Fruit fly (Drosophila melanogaster) whole organism, embryonic: ENCODE measurements around the gene Or69a.
A peak's percentile ranks its signal among the peaks of the same experiment; 100 is the strongest.

ENCODE experiments used
- Ada2b ChIP-seq: fragments of 200-800 bp; sonication (Bioruptor generic); IDR thresholded peaks from 2 replicates; pipeline ENCODE4 v1.3.6; 2022; ENCODE audit warnings: missing biosample characterization, missing genetic modification characterization
- B-H2 ChIP-seq: fragments of 200-800 bp; sonication (Bioruptor generic); optimal IDR thresholded peaks from 2 replicates; lab custom pipeline; 2018; ENCODE audit warnings: missing biosample characterization, mild to moderate bottlenecking, missing genetic modification characterization
- C15 ChIP-seq: fragments of 200-800 bp; sonication (Bioruptor generic); IDR thresholded peaks from 3 replicates; pipeline ENCODE4 v1.3.6; 2022; ENCODE audit warnings: missing biosample characterization, missing genetic modification characterization
- CG10366 ChIP-seq: fragments of 200-800 bp; sonication (Bioruptor generic); IDR thresholded peaks from 2 replicates; pipeline ENCODE4 v1.3.6; 2022; ENCODE audit warnings: missing biosample characterization, missing genetic modification characterization
- CG11456 ChIP-seq: fragments of 200-800 bp; sonication (Bioruptor generic); IDR thresholded peaks from 3 replicates; pipeline ENCODE4 v1.3.6; 2022; ENCODE audit warnings: missing biosample characterization, missing genetic modification characterization
- CG12299 ChIP-seq: fragments of 200-800 bp; sonication (Bioruptor generic); optimal IDR thresholded peaks from 2 replicates; lab custom pipeline; 2018; ENCODE audit warnings: missing biosample characterization, mild to moderate bottlenecking, missing genetic modification characterization
- CG13287 ChIP-seq: fragments of 200-800 bp; sonication (Bioruptor generic); IDR thresholded peaks from 2 replicates; pipeline ENCODE4 v1.3.6; 2022; ENCODE audit warnings: missing biosample characterization, missing genetic modification characterization; ENCODE audit not compliant: partially characterized antibody
- CG15269 ChIP-seq: fragments of 200-800 bp; sonication (Bioruptor generic); optimal IDR thresholded peaks from 2 replicates; lab custom pipeline; 2018; ENCODE audit warnings: missing biosample characterization, mild to moderate bottlenecking, missing genetic modification characterization, moderate library complexity
- CG15479 ChIP-seq: fragments of 200-800 bp; sonication (Bioruptor generic); optimal IDR thresholded peaks from 3 replicates; lab custom pipeline; 2019; ENCODE audit warnings: missing biosample characterization, mild to moderate bottlenecking, missing genetic modification characterization, moderate library complexity
- CG16779 ChIP-seq: fragments of 200-800 bp; sonication (Bioruptor generic); IDR thresholded peaks from 2 replicates; pipeline ENCODE4 v1.3.6; 2022; ENCODE audit warnings: missing biosample characterization, missing genetic modification characterization
- CG17328 ChIP-seq: fragments of 200-800 bp; sonication (Bioruptor generic); IDR thresholded peaks from 2 replicates; pipeline ENCODE4 v1.3.6; 2022; ENCODE audit warnings: missing biosample characterization, missing genetic modification characterization
- CG1792 ChIP-seq: fragments of 200-800 bp; sonication (Bioruptor generic); optimal IDR thresholded peaks from 2 replicates; lab custom pipeline; 2016; ENCODE audit warnings: missing biosample characterization, missing genetic modification characterization
- CG32772 ChIP-seq: fragments of 200-800 bp; sonication (Bioruptor generic); IDR thresholded peaks from 2 replicates; pipeline ENCODE4 v1.3.6; 2022; ENCODE audit warnings: missing biosample characterization, missing genetic modification characterization
- CG7963 ChIP-seq: fragments of 200-800 bp; sonication (Bioruptor generic); IDR thresholded peaks from 3 replicates; pipeline ENCODE4 v1.3.6; 2022; ENCODE audit warnings: missing biosample characterization, missing genetic modification characterization; ENCODE audit not compliant: partially characterized antibody
- CG8944 ChIP-seq: fragments of 200-800 bp; sonication (Bioruptor generic); optimal IDR thresholded peaks from 3 replicates; lab custom pipeline; 2016; ENCODE audit warnings: missing biosample characterization, missing genetic modification characterization
- CG9437 ChIP-seq: fragments of 200-800 bp; sonication (Bioruptor generic); optimal IDR thresholded peaks from 2 replicates; lab custom pipeline; 2018; ENCODE audit warnings: missing biosample characterization, mild to moderate bottlenecking, missing genetic modification characterization
- CG9817 ChIP-seq: fragments of 200-800 bp; sonication (Bioruptor generic); optimal IDR thresholded peaks from 2 replicates; lab custom pipeline; 2018; ENCODE audit warnings: missing biosample characterization, mild to moderate bottlenecking, missing genetic modification characterization, moderate library complexity
- Dad ChIP-seq: fragments of 200-800 bp; sonication (Bioruptor generic); optimal IDR thresholded peaks from 3 replicates; lab custom pipeline; 2016; ENCODE audit warnings: missing biosample characterization, missing genetic modification characterization
- Dll ChIP-seq: fragments of 200-800 bp; sonication (Bioruptor generic); IDR thresholded peaks from 4 replicates; pipeline ENCODE4 v1.3.6; 2022; ENCODE audit warnings: missing biosample characterization, missing genetic modification characterization; ENCODE audit not compliant: partially characterized antibody
- Fer1 ChIP-seq: fragments of 200-800 bp; sonication (Bioruptor generic); optimal IDR thresholded peaks from 2 replicates; lab custom pipeline; 2017; ENCODE audit warnings: missing biosample characterization, mild to moderate bottlenecking, missing genetic modification characterization
- HmgD ChIP-seq: fragments of 200-800 bp; sonication (Bioruptor generic); optimal IDR thresholded peaks from 3 replicates; lab custom pipeline; 2016; ENCODE audit warnings: missing biosample characterization, missing genetic modification characterization
- Max ChIP-seq: fragments of 200-800 bp; sonication (Bioruptor generic); optimal IDR thresholded peaks from 2 replicates; lab custom pipeline; 2016; ENCODE audit warnings: missing biosample characterization, mild to moderate bottlenecking, missing genetic modification characterization
- Med ChIP-seq: fragments of 200-800 bp; sonication (Bioruptor generic); peaks from one replicate; lab custom pipeline; 2016; ENCODE audit warnings: missing biosample characterization, missing genetic modification characterization, mild to moderate bottlenecking, inconsistent platforms, moderate library complexity
- Myb ChIP-seq: fragments of 200-800 bp; sonication (Bioruptor generic); optimal IDR thresholded peaks from 2 replicates; lab custom pipeline; 2016; ENCODE audit warnings: missing biosample characterization, missing genetic modification characterization
- Side ChIP-seq: fragments of 200-800 bp; sonication (Bioruptor generic); optimal IDR thresholded peaks from 2 replicates; lab custom pipeline; 2016; ENCODE audit warnings: missing biosample characterization, missing genetic modification characterization
- Spps ChIP-seq: fragments of 200-800 bp; sonication (Bioruptor generic); optimal IDR thresholded peaks from 2 replicates; lab custom pipeline; 2018; ENCODE audit warnings: missing biosample characterization, mild to moderate bottlenecking, missing genetic modification characterization
- Sry-δ ChIP-seq: fragments of 200-800 bp; sonication (Bioruptor generic); optimal IDR thresholded peaks from 2 replicates; lab custom pipeline; 2016; ENCODE audit warnings: missing biosample characterization, missing genetic modification characterization
- Stat92E ChIP-seq, 3 experiments: fragments of >200 bp in 2 of 3; fragments of 200-800 bp in 1 of 3; sonication (Bioruptor generic) in 1 of 3; optimal IDR thresholded peaks; 2 replicates each; lab custom pipeline; 2017 to 2019; ENCODE audit warnings: missing biosample characterization in 3 of 3, missing genetic modification characterization in 3 of 3, mild to moderate bottlenecking in 1 of 3, moderate library complexity in 1 of 3
- Xrp1 ChIP-seq: fragments of 200-800 bp; sonication (Bioruptor generic); IDR thresholded peaks from 2 replicates; pipeline ENCODE4 v1.3.6; 2022; ENCODE audit warnings: missing biosample characterization, missing genetic modification characterization
- aop ChIP-seq: fragments of 200-800 bp; sonication (Bioruptor generic); IDR thresholded peaks from 2 replicates; pipeline ENCODE4 v1.3.6; 2022; ENCODE audit warnings: missing biosample characterization, missing genetic modification characterization
- dan ChIP-seq: fragments of 200-800 bp; sonication (Bioruptor generic); IDR thresholded peaks from 2 replicates; pipeline ENCODE4 v1.3.6; 2022; ENCODE audit warnings: missing biosample characterization, missing genetic modification characterization
- exex ChIP-seq: fragments of 200-800 bp; sonication (Bioruptor generic); optimal IDR thresholded peaks from 4 replicates; lab custom pipeline; 2018; ENCODE audit warnings: missing biosample characterization, mild to moderate bottlenecking, missing genetic modification characterization, moderate library complexity
- fu2 ChIP-seq: fragments of 200-800 bp; sonication (Bioruptor generic); optimal IDR thresholded peaks from 2 replicates; lab custom pipeline; 2016; ENCODE audit warnings: missing biosample characterization, missing genetic modification characterization
- gro ChIP-seq: fragments of 200-800 bp; sonication (Bioruptor generic); optimal IDR thresholded peaks from 2 replicates; lab custom pipeline; 2016; ENCODE audit warnings: missing biosample characterization, missing genetic modification characterization
- ind ChIP-seq: fragments of 200-800 bp; sonication (Bioruptor generic); optimal IDR thresholded peaks from 3 replicates; lab custom pipeline; 2016; ENCODE audit warnings: missing biosample characterization, missing genetic modification characterization
- jigr1 ChIP-seq: fragments of 200-800 bp; sonication (Bioruptor generic); IDR thresholded peaks from 3 replicates; pipeline ENCODE4 v1.3.6; 2022; ENCODE audit warnings: missing biosample characterization, missing genetic modification characterization
- ken ChIP-seq: fragments of 200-800 bp; sonication (Bioruptor generic); IDR thresholded peaks from 3 replicates; pipeline ENCODE4 v1.3.6; 2022; ENCODE audit warnings: missing biosample characterization, missing genetic modification characterization
- lmd ChIP-seq: fragments of 200-800 bp; sonication (Bioruptor generic); IDR thresholded peaks from 2 replicates; pipeline ENCODE4 v1.3.6; 2022; ENCODE audit warnings: missing biosample characterization, missing genetic modification characterization
- mam ChIP-seq: fragments of 200-800 bp; sonication (Bioruptor generic); optimal IDR thresholded peaks from 3 replicates; lab custom pipeline; 2016; ENCODE audit warnings: missing biosample characterization, missing genetic modification characterization
- mld ChIP-seq: fragments of 200-800 bp; sonication (Bioruptor generic); IDR thresholded peaks from 3 replicates; pipeline ENCODE4 v1.3.6; 2022; ENCODE audit warnings: missing biosample characterization, missing genetic modification characterization; ENCODE audit not compliant: partially characterized antibody
- ranshi ChIP-seq: fragments of 200-800 bp; sonication (Bioruptor generic); IDR thresholded peaks from 2 replicates; pipeline ENCODE4 v1.3.6; 2022; ENCODE audit warnings: missing biosample characterization, missing genetic modification characterization
- sc ChIP-seq, 3 experiments: fragments of >200 bp in 2 of 3; fragments of 200-800 bp in 1 of 3; sonication (Bioruptor generic) in 1 of 3; optimal IDR thresholded peaks; 2 replicates in 2 of 3; 3 replicates in 1 of 3; lab custom pipeline; 2017; ENCODE audit warnings: mild to moderate bottlenecking in 1 of 3, missing biosample characterization in 1 of 3, missing genetic modification characterization in 1 of 3, missing genetic modification reagents in 1 of 3
- slou ChIP-seq: fragments of 200-800 bp; sonication (Bioruptor generic); optimal IDR thresholded peaks from 3 replicates; lab custom pipeline; 2016; ENCODE audit warnings: missing biosample characterization, missing genetic modification characterization
- sna ChIP-seq: fragments of 200-800 bp; sonication (Bioruptor generic); IDR thresholded peaks from 2 replicates; pipeline ENCODE4 v1.3.6; 2022; ENCODE audit warnings: missing biosample characterization, missing genetic modification characterization; ENCODE audit not compliant: partially characterized antibody
- ssp ChIP-seq: fragments of 200-800 bp; sonication (Bioruptor generic); IDR thresholded peaks from 2 replicates; pipeline ENCODE4 v1.3.6; 2022; ENCODE audit warnings: missing biosample characterization, missing genetic modification characterization
- sug ChIP-seq: fragments of 200-800 bp; optimal IDR thresholded peaks from 2 replicates; lab custom pipeline; 2019; ENCODE audit warnings: missing biosample characterization, mild to moderate bottlenecking, missing genetic modification characterization, moderate library complexity
- unc-4 ChIP-seq: fragments of 200-800 bp; sonication (Bioruptor generic); IDR thresholded peaks from 2 replicates; pipeline ENCODE4 v1.3.6; 2022; ENCODE audit warnings: missing biosample characterization, missing genetic modification characterization; ENCODE audit not compliant: partially characterized antibody
- vvl ChIP-seq: fragments of 200-800 bp; sonication (Bioruptor generic); IDR thresholded peaks from 2 replicates; pipeline ENCODE4 v1.3.6; 2022; ENCODE audit warnings: missing biosample characterization, missing genetic modification characterization
- zen ChIP-seq: fragments of 200-800 bp; sonication (Bioruptor generic); optimal IDR thresholded peaks from 3 replicates; lab custom pipeline; 2018; ENCODE audit warnings: missing biosample characterization, mild to moderate bottlenecking, missing genetic modification characterization, moderate library complexity

Gene Or69a

DNA sequence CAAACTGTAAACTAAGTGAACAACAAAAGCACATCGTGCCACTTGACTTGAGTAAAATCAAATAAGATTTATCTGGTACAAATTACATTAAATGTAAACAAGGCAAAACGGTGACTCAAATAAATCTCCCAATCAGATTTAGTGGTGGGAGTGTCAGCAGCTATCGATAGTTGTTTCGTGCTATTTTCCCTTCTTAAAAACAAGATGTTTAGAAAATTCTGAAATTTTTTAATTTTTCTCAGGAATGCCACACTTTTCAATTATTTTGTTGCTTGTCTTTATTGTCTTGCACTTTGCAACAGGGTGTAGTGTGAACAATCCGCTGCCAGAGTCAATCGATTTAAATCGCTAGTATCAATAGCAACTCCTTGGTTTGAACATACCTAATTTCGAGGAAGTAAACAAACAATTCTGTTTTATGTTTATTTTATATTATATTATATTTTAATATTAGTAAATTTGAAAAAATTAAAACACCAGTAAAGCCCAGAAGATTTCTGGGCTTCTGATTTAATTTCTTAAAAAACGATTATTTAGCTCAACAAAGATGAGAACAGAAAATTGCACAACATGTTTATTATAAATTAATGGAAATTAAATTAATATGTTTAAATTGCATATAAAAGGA, 47.8 kb upstream of the Or69a start, which contains the start of gene MICAL-like (continued):
- TF ChIP-seq Stat92E (GFP tag; optimal IDR thresholded peaks at IDR 0.05; lab: Kevin White, UChicago) (no peak), aop (GFP tag; lab: Robert Waterston, UW) (no peak), CG11456 (GFP tag; lab: Robert Waterston, UW) (peak; percentile 4; the same call in 1 of the 3 replicates), zen (tag; lab: Kevin White, UChicago) (peak; percentile 61), Xrp1 (GFP tag; lab: Robert Waterston, UW) (peak; percentile 6; the same call in 1 of the 2 replicates), CG9817 (peak; percentile 30), CG8944 (GFP tag; lab: Kevin White, UChicago) (peak; percentile 2), gro (GFP tag; lab: Kevin White, UChicago) (peak; percentile 37), CG7963 (GFP tag; lab: Robert Waterston, UW) (peak; percentile 71), sug (tag; lab: Kevin White, UChicago) (no peak), HmgD (no peak), fu2 (GFP tag; lab: Kevin White, UChicago) (no peak), CG15269 (tag; lab: Kevin White, UChicago) (no peak), jigr1 (0 out of 3 replicates have a peak, but pooled peaks have one; percentile 26), Med (GFP tag; lab: Kevin White, UChicago) (peak; percentile 87), ssp (GFP tag; lab: Robert Waterston, UW) (peak; percentile 61), mam (GFP tag; lab: Kevin White, UChicago) (peak; percentile 54), mld (GFP tag; lab: Robert Waterston, UW) (peak; percentile 68; the same call in 1 of the 3 replicates), B-H2 (GFP tag; lab: Kevin White, UChicago) (no peak), Spps (tag; lab: Kevin White, UChicago) (no peak), ind (GFP tag; lab: Kevin White, UChicago) (peak; percentile 33), CG10366 (GFP tag; lab: Robert Waterston, UW) (no peak), slou (no peak), CG13287 (GFP tag; lab: Robert Waterston, UW) (peak; percentile 89), vvl (GFP tag; lab: Robert Waterston, UW) (peak; percentile 6; the same call in 1 of the 2 replicates), exex (tag; lab: Kevin White, UChicago) (no peak), CG15479 (GFP tag; lab: Kevin White, UChicago) (no peak), sc (optimal IDR thresholded peaks at IDR 0.05; lab: Kevin White, UChicago) (no peak), sc (GFP tag; optimal IDR thresholded peaks at IDR 0.05; lab: Kevin White, UChicago) (no peak), lmd (GFP tag; lab: Robert Waterston, UW) (peak; percentile 9; the same call in 1 of the 2 replicates), CG16779 (no peak), sna (peak; percentile 91), CG9437 (GFP tag; lab: Kevin White, UChicago) (peak; percentile 6), CG12299 (tag; lab: Kevin White, UChicago) (no peak), CG1792 (GFP tag; lab: Kevin White, UChicago) (no peak), Fer1 (GFP tag; lab: Kevin White, UChicago) (no peak), Max (no peak), Dll (GFP tag; lab: Robert Waterston, UW) (peak; percentile 94), Ada2b (GFP tag; lab: Robert Waterston, UW) (peak; percentile 49), ken (GFP tag; lab: Robert Waterston, UW) (peak; percentile 60; the same call in 1 of the 3 replicates), Myb (GFP tag; lab: Kevin White, UChicago) (peak; percentile 14), Side (GFP tag; lab: Kevin White, UChicago) (no peak), ranshi (GFP tag; lab: Robert Waterston, UW) (peak; percentile 40), unc-4 (GFP tag; lab: Robert Waterston, UW) (peak; percentile 84), CG17328 (peak; percentile 16; the same call in 1 of the 2 replicates), Dad (peak; percentile 26), Sry-δ (GFP tag; lab: Kevin White, UChicago) (peak; percentile 88), C15 (GFP tag; lab: Robert Waterston, UW) (no peak), CG32772 (GFP tag; lab: Robert Waterston, UW) (no peak), dan (no peak)
